Worm (Caenorhabditis elegans) whole organism, L4 larva: ENCODE measurements around the gene F59A1.12.

Source experiments
- ceh-20 ChIP-seq: fragments of 200-800 bp; sonication (Bioruptor generic); IDR thresholded peaks from 2 replicates; pipeline ENCODE4 v1.3.6; 2022; ENCODE audit warnings: missing genetic modification reagents, missing genetic modification characterization, missing compliant biosample characterization
- lin-1 ChIP-seq: fragments of 200-800 bp; sonication (Bioruptor generic); IDR thresholded peaks from 2 replicates; pipeline ENCODE4 v1.3.6; 2022; ENCODE audit warnings: missing genetic modification reagents, missing genetic modification characterization, missing compliant biosample characterization
- mep-1 ChIP-seq: fragments of 150-350 bp; sonication (generic microtip); optimal IDR thresholded peaks from 3 replicates; lab custom pipeline; 2014; ENCODE audit warnings: missing biosample characterization, missing genetic modification characterization
- nhr-11 ChIP-seq: fragments of 150-350 bp; optimal IDR thresholded peaks from 2 replicates; lab custom pipeline; 2014; ENCODE audit warnings: missing biosample characterization, missing genetic modification characterization
- nhr-237 ChIP-seq: sonication (generic microtip); optimal IDR thresholded peaks from 2 replicates; lab custom pipeline; 2017; ENCODE audit warnings: missing biosample characterization, missing genetic modification characterization
- nhr-77 ChIP-seq: fragments of 150-350 bp; optimal IDR thresholded peaks from 2 replicates; lab custom pipeline; 2014; ENCODE audit warnings: missing biosample characterization, missing genetic modification characterization
- unc-130 ChIP-seq: sonication (generic microtip); optimal IDR thresholded peaks from 2 replicates; lab custom pipeline; 2016; ENCODE audit warnings: missing genetic modification reagents, missing genetic modification characterization, missing compliant biosample characterization

- TF ChIP-seq nhr-237 (tag; lab: Kevin White, UChicago) (no peak), ceh-20 (no peak), mep-1 (tag; lab: Kevin White, UChicago) (no peak), nhr-77 (no peak), lin-1 (GFP tag; lab: Robert Waterston, UW) (no peak), nhr-11 (tag; lab: Kevin White, UChicago) (no peak), unc-130 (GFP tag; lab: Kevin White, UChicago) (no peak)
Observed at ce11 chrV:17623230-17623629, 44.3 kb downstream of the F59A1.12 start, which contains the start of gene F57G4.1.
